Fruit fly (Drosophila melanogaster): ENCODE data around the gene dib.
A peak's percentile ranks its signal among the peaks of the same experiment; 100 is the strongest.

dm6 chr3L:4071561-4072049 is 9.5 kb downstream of the dib start, which contains the start of gene wit:
- TF ChIP-seq psq (optimal IDR thresholded peaks at IDR 0.05) (peak; percentile 65), usp (GFP tag; optimal IDR thresholded peaks at IDR 0.05) (no peak)

Measured in whole organism.